Worm (Caenorhabditis elegans): ENCODE results near the gene F26C11.4.

Gene F26C11.4

DNA sequence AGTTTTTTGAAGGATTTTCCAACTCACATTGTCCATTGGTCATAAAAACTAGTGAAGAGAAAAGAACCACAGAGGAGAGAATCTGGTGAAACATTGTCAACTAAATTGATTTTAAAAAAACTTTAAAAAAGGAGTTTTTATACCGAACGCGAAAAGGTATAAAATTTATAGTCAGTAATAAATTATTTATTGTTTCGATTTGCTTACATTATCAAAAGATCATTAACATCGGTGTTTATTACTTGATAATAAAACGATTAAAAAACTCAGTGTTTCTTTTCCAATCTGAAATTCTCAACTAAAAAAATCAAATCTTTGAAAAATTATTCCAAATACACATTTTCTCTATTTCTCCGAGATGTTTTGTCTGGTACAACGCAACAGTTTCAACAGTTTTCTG, at the start of gene F26C11.4:
F26C11.4 (minus strand) TSS at position 101 of the 400 bp plus-strand sequence.
- TF ChIP-seq pax-1 (tag; optimal IDR thresholded peaks at IDR 0.05), result no peak
- no peak for TF ChIP-seq zip-5 (tag; optimal IDR thresholded peaks at IDR 0.05)
- no peak for TF ChIP-seq pros-1 (tag; optimal IDR thresholded peaks at IDR 0.05)
- TF ChIP-seq nhr-232 (tag; optimal IDR thresholded peaks at IDR 0.05), result no peak
- TF ChIP-seq ceh-6 (GFP tag; optimal IDR thresholded peaks at IDR 0.05), result no peak
- no peak for TF ChIP-seq Y22D7AL.16 (tag; optimal IDR thresholded peaks at IDR 0.05)
- TF ChIP-seq hlh-8 (tag; optimal IDR thresholded peaks at IDR 0.05), result no peak
- TF ChIP-seq ztf-16 (tag; optimal IDR thresholded peaks at IDR 0.05), result no peak

DNA sequence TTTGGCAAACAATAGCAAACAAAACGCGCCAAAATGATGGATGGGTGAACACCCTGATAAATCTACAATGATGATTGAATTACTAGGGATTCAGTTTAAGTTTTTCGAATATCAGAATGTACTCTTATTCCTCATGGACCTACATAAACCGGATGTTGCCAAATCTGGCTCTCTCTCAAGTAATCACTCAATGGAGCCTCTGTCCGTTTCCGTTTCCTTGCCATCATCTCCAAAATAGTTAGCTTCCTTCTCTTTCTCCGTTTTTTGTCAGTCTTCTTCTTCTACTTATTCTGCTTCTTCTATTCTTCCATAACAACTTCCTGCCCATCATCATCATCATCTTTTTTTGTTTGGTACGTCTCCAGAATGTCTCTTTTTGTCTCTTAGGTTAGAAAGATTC, 49.2 kb upstream of the F26C11.4 start:
- TF ChIP-seq pqm-1 (tag; optimal IDR thresholded peaks at IDR 0.05), result no peak
- TF ChIP-seq ceh-14 (tag; optimal IDR thresholded peaks at IDR 0.05), result no peak
- no peak for TF ChIP-seq unc-86 (tag; optimal IDR thresholded peaks at IDR 0.05)
- TF ChIP-seq fax-1 (tag; optimal IDR thresholded peaks at IDR 0.05), result no peak

DNA sequence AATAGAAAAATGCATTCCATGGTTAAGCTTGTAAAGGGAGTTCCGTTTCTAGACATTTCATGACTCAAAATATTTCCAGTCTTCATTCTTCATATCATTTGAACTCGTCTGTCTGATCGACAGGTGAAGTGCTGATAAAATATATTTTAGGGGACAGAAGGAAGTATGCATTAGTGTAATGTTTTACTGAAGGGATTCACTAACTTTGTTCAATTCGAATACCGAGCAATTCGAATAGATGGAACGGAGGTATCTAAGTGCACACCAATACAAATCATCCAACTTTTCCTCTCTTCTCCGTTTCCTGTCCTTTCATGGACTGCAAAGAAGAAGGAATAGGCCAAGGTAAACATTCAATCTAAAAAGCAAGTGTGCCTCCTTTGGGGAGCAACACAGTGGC, 47.7 kb upstream of the F26C11.4 start:
- no peak for TF ChIP-seq lim-6 (tag; optimal IDR thresholded peaks at IDR 0.05)
- no peak for TF ChIP-seq ceh-34 (tag; optimal IDR thresholded peaks at IDR 0.05)

DNA sequence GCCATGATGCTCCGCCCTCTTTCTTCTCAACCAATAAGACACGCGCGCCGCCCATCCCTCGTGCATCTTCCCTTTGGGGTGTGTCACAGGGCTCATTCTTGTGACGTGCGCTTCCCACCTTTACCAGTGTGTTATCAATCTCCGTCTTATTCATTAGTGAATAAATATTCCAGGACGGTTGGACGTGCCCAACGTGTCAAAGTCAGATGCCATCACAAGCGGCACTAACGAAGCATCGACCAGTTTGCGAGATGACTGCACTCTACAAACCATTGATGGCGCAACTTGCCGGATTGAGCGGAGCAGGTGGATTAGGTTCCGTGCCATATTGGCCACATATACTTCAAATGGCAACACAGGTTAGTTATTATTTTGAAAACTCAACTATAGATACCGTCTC, 44.0 kb upstream of the F26C11.4 start:
- TF ChIP-seq ref-2 (tag; optimal IDR thresholded peaks at IDR 0.05) (peak; percentile 10), fkh-6 (tag; optimal IDR thresholded peaks at IDR 0.05) (no peak), hlh-30 (tag; optimal IDR thresholded peaks at IDR 0.05; ENCODE audit: insufficient read depth) (peak; percentile 36), elt-2 (tag; optimal IDR thresholded peaks at IDR 0.05) (no peak), nfya-1 (tag; optimal IDR thresholded peaks at IDR 0.05) (peak; percentile 23), tbx-2 (tag; optimal IDR thresholded peaks at IDR 0.05) (peak; percentile 12)

DNA sequence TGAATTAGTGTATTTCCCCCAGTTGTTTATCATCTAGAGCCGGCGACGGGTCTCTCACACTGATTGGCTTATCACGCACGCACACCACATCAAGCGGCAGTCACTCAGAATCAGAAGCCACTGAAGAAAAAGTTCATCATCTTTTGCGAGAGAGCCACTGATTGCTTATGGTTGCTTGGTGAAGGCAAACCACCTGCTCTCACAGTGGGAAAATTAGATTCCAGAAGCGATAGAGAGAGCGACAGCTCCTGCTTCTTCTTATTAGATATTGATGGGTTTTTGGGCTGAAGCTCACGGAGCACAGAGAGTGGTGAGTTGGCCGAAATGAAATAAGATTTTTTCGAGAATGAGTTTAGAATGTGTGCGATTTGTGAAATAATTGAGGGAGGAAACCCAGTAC, 40.0 kb upstream of the F26C11.4 start:
- TF ChIP-seq pag-3 (tag; optimal IDR thresholded peaks at IDR 0.05; ENCODE audit: borderline replicate concordance) (no peak), syd-9 (tag; optimal IDR thresholded peaks at IDR 0.05) (no peak), ceh-9 (tag; optimal IDR thresholded peaks at IDR 0.05) (no peak), hlh-30 (tag; optimal IDR thresholded peaks at IDR 0.05; ENCODE audit: insufficient read depth) (no peak), nhr-11 (tag; optimal IDR thresholded peaks at IDR 0.05) (no peak), lin-11 (tag; optimal IDR thresholded peaks at IDR 0.05) (no peak)

DNA sequence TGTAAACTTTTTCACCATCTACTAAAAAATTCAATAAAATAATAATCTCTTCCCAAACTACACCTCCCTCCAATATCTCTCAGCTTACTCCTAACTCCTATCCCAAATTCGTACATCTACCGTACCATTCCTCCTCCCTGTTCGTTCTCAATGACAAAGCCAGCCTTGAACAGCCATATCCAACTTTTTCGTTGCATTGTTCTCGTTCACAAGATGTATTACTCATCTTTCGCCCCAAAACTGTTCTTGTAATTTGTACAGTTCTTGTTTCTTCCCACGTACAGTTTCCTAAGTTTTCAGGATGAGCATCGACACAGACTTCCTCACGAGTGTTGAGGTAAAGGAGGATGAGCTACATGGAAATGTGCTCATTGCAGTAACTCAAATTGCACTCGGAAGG, 38.8 kb upstream of the F26C11.4 start, which contains the start of gene egl-43:
egl-43 (plus strand) TSS at position 301 of the 400 bp plus-strand sequence.
- TF ChIP-seq unc-42 (tag; optimal IDR thresholded peaks at IDR 0.05) (no peak), F13H6.1 (tag; optimal IDR thresholded peaks at IDR 0.05) (no peak), mec-3 (tag; optimal IDR thresholded peaks at IDR 0.05; ENCODE audit: borderline replicate concordance) (no peak), tbx-2 (tag; optimal IDR thresholded peaks at IDR 0.05) (no peak), gmeb-2 (tag; optimal IDR thresholded peaks at IDR 0.05) (no peak), ceh-14 (tag; optimal IDR thresholded peaks at IDR 0.05) (no peak), dve-1 (tag; optimal IDR thresholded peaks at IDR 0.05) (no peak), pha-4 (tag; optimal IDR thresholded peaks at IDR 0.05) (no peak), hlh-8 (tag; optimal IDR thresholded peaks at IDR 0.05) (no peak), ceh-34 (tag; optimal IDR thresholded peaks at IDR 0.05) (no peak), madf-2 (tag; optimal IDR thresholded peaks at IDR 0.05) (no peak), ceh-18 (tag; optimal IDR thresholded peaks at IDR 0.05) (no peak), K02D7.2 (tag; optimal IDR thresholded peaks at IDR 0.05) (no peak), ceh-2 (tag; optimal IDR thresholded peaks at IDR 0.05) (no peak), fax-1 (tag; optimal IDR thresholded peaks at IDR 0.05) (no peak), pros-1 (tag; optimal IDR thresholded peaks at IDR 0.05) (no peak)

Data from whole organism, late embryonic.